Worm (Caenorhabditis elegans) whole organism, young adult: ENCODE data around the gene nspc-4.

Experiments used
- ZK185.1 ChIP-seq: sonication (generic microtip); optimal IDR thresholded peaks from 2 replicates; lab custom pipeline; 2016; ENCODE audit warnings: mild to moderate bottlenecking, missing genetic modification characterization, missing compliant biosample characterization; ENCODE audit not compliant: poor library complexity, severe bottlenecking
- bed-1 ChIP-seq: fragments of 200-800 bp; sonication (Bioruptor generic); IDR thresholded peaks from 2 replicates; pipeline ENCODE4 v1.3.6; 2022; ENCODE audit warnings: missing genetic modification reagents, missing genetic modification characterization, missing compliant biosample characterization
- ceh-58 ChIP-seq: fragments of 200-800 bp; sonication (Bioruptor generic); IDR thresholded peaks from 2 replicates; pipeline ENCODE4 v1.3.6; 2022; ENCODE audit warnings: missing genetic modification characterization, missing compliant biosample characterization
- ekl-4 ChIP-seq: fragments of 200-800 bp; sonication (Bioruptor generic); IDR thresholded peaks from 2 replicates; pipeline ENCODE4 v1.3.6; 2022; ENCODE audit warnings: missing genetic modification reagents, missing genetic modification characterization, missing compliant biosample characterization
- fkh-3 ChIP-seq: sonication (generic microtip); optimal IDR thresholded peaks from 2 replicates; lab custom pipeline; 2016; ENCODE audit warnings: mild to moderate bottlenecking, missing genetic modification characterization, missing compliant biosample characterization
- hlh-12 ChIP-seq: sonication (generic microtip); optimal IDR thresholded peaks from 2 replicates; lab custom pipeline; 2016; ENCODE audit warnings: missing genetic modification characterization, missing compliant biosample characterization
- hsf-1 ChIP-seq: fragments of 200-800 bp; sonication (Bioruptor generic); IDR thresholded peaks from 2 replicates; pipeline ENCODE4 v1.3.6; 2022; ENCODE audit warnings: missing genetic modification reagents, missing genetic modification characterization, missing compliant biosample characterization
- lir-1 ChIP-seq: fragments of 200-800 bp; sonication (Bioruptor generic); conservative IDR thresholded peaks from 2 replicates; pipeline ENCODE4 v1.3.6; 2022; ENCODE audit warnings: missing genetic modification reagents, missing genetic modification characterization, missing compliant biosample characterization
- nfya-1 ChIP-seq: sonication (generic microtip); optimal IDR thresholded peaks from 2 replicates; lab custom pipeline; 2017; ENCODE audit warnings: antibody characterized with exemption, missing compliant biosample characterization, missing genetic modification characterization, borderline replicate concordance; ENCODE audit not compliant: insufficient read depth
- ztf-18 ChIP-seq: sonication (generic microtip); optimal IDR thresholded peaks from 2 replicates; lab custom pipeline; 2016; ENCODE audit warnings: missing genotype, mild to moderate bottlenecking, missing genetic modification characterization, missing compliant biosample characterization
- ztf-3 ChIP-seq: fragments of 200-800 bp; sonication (Bioruptor generic); optimal IDR thresholded peaks from 2 replicates; lab custom pipeline; 2018; ENCODE audit warnings: mild to moderate bottlenecking, missing genetic modification characterization, missing compliant biosample characterization

DNA sequence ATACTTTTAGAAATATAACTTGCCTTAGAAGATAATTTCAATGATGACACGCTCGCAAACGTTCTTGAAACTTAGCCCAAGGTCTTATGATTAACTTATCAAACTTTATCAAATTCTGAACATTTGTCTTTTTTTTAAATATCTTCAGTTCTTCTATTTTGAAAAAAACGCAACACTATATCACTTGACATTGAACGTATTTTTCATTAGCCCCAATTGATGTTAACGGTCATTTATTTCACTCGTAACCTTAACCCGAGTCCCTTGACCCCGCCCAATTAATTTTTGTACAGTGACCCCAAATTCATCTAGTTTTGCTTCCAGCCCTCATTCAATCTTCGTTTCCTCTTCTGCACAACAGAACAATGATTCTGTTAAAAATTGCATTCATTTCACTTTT lies 47.7 kb upstream of the nspc-4 start, which contains the start of gene F18E9.3:
- TF ChIP-seq lir-1 (GFP tag; lab: Robert Waterston, UW) = no peak
- no peak for TF ChIP-seq ekl-4 (GFP tag; lab: Robert Waterston, UW)
- TF ChIP-seq fkh-3 = no peak
- no peak for TF ChIP-seq nfya-1 (tag; lab: Kevin White, UChicago)
- TF ChIP-seq ztf-18 = no peak
- no peak for TF ChIP-seq ztf-3
- TF ChIP-seq hlh-12 = no peak
- TF ChIP-seq ceh-58 (GFP tag; lab: Robert Waterston, UW) = no peak
- TF ChIP-seq bed-1 (GFP tag; lab: Robert Waterston, UW) = no peak
- no peak for TF ChIP-seq ZK185.1 (tag; lab: Kevin White, UChicago)
- TF ChIP-seq hsf-1 = no peak
